Fruit fly (Drosophila melanogaster) whole organism, adult: Measurements from ENCODE around the gene Or13a.

ENCODE experiments used
- CG7045 ChIP-seq: fragments of 200-800 bp; sonication (Bioruptor generic); optimal IDR thresholded peaks from 2 replicates; lab custom pipeline; 2017; ENCODE audit warnings: missing biosample characterization, mild to moderate bottlenecking, missing genetic modification characterization
- Hr96 ChIP-seq: fragments of 200-800 bp; sonication (Bioruptor generic); optimal IDR thresholded peaks from 2 replicates; lab custom pipeline; 2016; ENCODE audit warnings: missing biosample characterization, missing genetic modification characterization
- kay ChIP-seq: fragments of 200-800 bp; sonication (Bioruptor generic); peaks from one replicate; lab custom pipeline; 2016; ENCODE audit warnings: missing biosample characterization, missing genetic modification characterization, borderline replicate concordance
- pad ChIP-seq: fragments of 200-800 bp; sonication (Bioruptor generic); optimal IDR thresholded peaks from 3 replicates; lab custom pipeline; 2017; ENCODE audit warnings: missing biosample characterization, missing genetic modification characterization, mild to moderate bottlenecking, moderate library complexity, missing genetic modification reagents

- TF ChIP-seq CG7045 (GFP tag; lab: Kevin White, UChicago) (no peak), kay (GFP tag; lab: Kevin White, UChicago) (no peak), Hr96 (GFP tag; lab: Kevin White, UChicago) (no peak), pad (GFP tag; lab: Kevin White, UChicago) (no peak)
Measured at dm6 chrX:15991618-15992526, 17.6 kb downstream of the Or13a start, which contains the start of the genes CG46312, eIF5 and exd.
